Worm (Caenorhabditis elegans) whole organism, L4 larva: ENCODE data around the gene acl-4.

Experiments used
- F49E8.2 ChIP-seq: sonication (generic microtip); optimal IDR thresholded peaks from 2 replicates; lab custom pipeline; 2016; ENCODE audit warnings: missing compliant biosample characterization, mild to moderate bottlenecking, missing genetic modification characterization, borderline replicate concordance
- aly-2 ChIP-seq: sonication (generic microtip); optimal IDR thresholded peaks from 2 replicates; lab custom pipeline; 2018; ENCODE audit warnings: missing biosample characterization, missing genetic modification characterization
- daf-16 ChIP-seq, 3 experiments: sonication (generic microtip); optimal IDR thresholded peaks; 2 replicates each; lab custom pipeline; 2016 to 2017; ENCODE audit warnings: missing genetic modification characterization in 3 of 3, missing genetic modification reagents in 3 of 3, mild to moderate bottlenecking in 2 of 3, missing compliant biosample characterization in 2 of 3, missing biosample characterization in 1 of 3, moderate library complexity in 1 of 3
- fos-1 ChIP-seq: fragments of 150-350 bp; optimal IDR thresholded peaks from 2 replicates; lab custom pipeline; 2014; ENCODE audit warnings: missing biosample characterization, missing genetic modification characterization
- mdl-1 ChIP-seq, 2 experiments: fragments of 150-350 bp in 1 of 2; sonication (generic microtip) in 1 of 2; optimal IDR thresholded peaks; 2 replicates each; lab custom pipeline; 2014 to 2017; ENCODE audit warnings: missing biosample characterization in 2 of 2, missing genetic modification characterization in 2 of 2
- nhr-42 ChIP-seq: fragments of 200-800 bp; sonication (Bioruptor generic); IDR thresholded peaks from 2 replicates; pipeline ENCODE4 v1.3.6; 2022; ENCODE audit warnings: missing genetic modification characterization, missing compliant biosample characterization
- pqm-1 ChIP-seq: sonication (generic microtip); optimal IDR thresholded peaks from 2 replicates; lab custom pipeline; 2017; ENCODE audit warnings: missing biosample characterization, missing genetic modification characterization

- no peak for TF ChIP-seq fos-1 (tag; lab: Kevin White, UChicago)
- TF ChIP-seq mdl-1 (tag; optimal IDR thresholded peaks at IDR 0.05; lab: Kevin White, UChicago) = no peak
- TF ChIP-seq nhr-42 (GFP tag; lab: Robert Waterston, UW) = no peak
- no peak for TF ChIP-seq F49E8.2 (tag; lab: Kevin White, UChicago)
- no peak for TF ChIP-seq daf-16 (GFP tag; optimal IDR thresholded peaks at IDR 0.05; lab: Kevin White, UChicago)
- no peak for TF ChIP-seq daf-16 (tag; optimal IDR thresholded peaks at IDR 0.05; lab: Kevin White, UChicago)
- no peak for TF ChIP-seq aly-2
- TF ChIP-seq pqm-1 = no peak
Measured at ce11 chrX:2046124-2046722, 24.0 kb downstream of the acl-4 start, which contains the start of gene igcm-4.
